Worm (Caenorhabditis elegans) whole organism, midembryonic: Measurements from ENCODE around the gene daf-6.

Experiments
- T22C8.4 ChIP-seq: fragments of 200-800 bp; sonication (Bioruptor generic); IDR thresholded peaks from 2 replicates; pipeline ENCODE4 v1.3.6; 2022; ENCODE audit warnings: missing genetic modification characterization, missing compliant biosample characterization
- cog-1 ChIP-seq: sonication (generic microtip); optimal IDR thresholded peaks from 2 replicates; lab custom pipeline; 2016; ENCODE audit warnings: missing genetic modification characterization, missing compliant biosample characterization
- flt-1 ChIP-seq: fragments of 200-800 bp; sonication (Bioruptor generic); IDR thresholded peaks from 2 replicates; pipeline ENCODE4 v1.3.6; 2022; ENCODE audit warnings: missing genetic modification characterization, missing compliant biosample characterization
- klf-2 ChIP-seq: fragments of 200-800 bp; sonication (Bioruptor generic); conservative IDR thresholded peaks from 2 replicates; pipeline ENCODE4 v1.3.6; 2022; ENCODE audit warnings: missing genetic modification reagents, missing genetic modification characterization, missing compliant biosample characterization
- med-1 ChIP-seq: sonication (generic microtip); optimal IDR thresholded peaks from 2 replicates; lab custom pipeline; 2017; ENCODE audit warnings: missing genetic modification characterization, mild to moderate bottlenecking, missing compliant biosample characterization, antibody characterized with exemption, missing genetic modification reagents; ENCODE audit not compliant: insufficient read depth
- ref-1 ChIP-seq: fragments of 200-800 bp; sonication (Bioruptor generic); conservative IDR thresholded peaks from 2 replicates; pipeline ENCODE4 v1.3.6; 2022; ENCODE audit warnings: missing genetic modification reagents, missing genetic modification characterization, missing compliant biosample characterization
- tab-1 ChIP-seq: fragments of 200-800 bp; sonication (Bioruptor generic); IDR thresholded peaks from 2 replicates; pipeline ENCODE4 v1.3.6; 2022; ENCODE audit warnings: missing genetic modification characterization, missing compliant biosample characterization
- ztf-23 ChIP-seq: fragments of 200-800 bp; sonication (Bioruptor generic); IDR thresholded peaks from 2 replicates; pipeline ENCODE4 v1.3.6; 2022; ENCODE audit warnings: missing genetic modification reagents, missing genetic modification characterization, missing compliant biosample characterization

DNA sequence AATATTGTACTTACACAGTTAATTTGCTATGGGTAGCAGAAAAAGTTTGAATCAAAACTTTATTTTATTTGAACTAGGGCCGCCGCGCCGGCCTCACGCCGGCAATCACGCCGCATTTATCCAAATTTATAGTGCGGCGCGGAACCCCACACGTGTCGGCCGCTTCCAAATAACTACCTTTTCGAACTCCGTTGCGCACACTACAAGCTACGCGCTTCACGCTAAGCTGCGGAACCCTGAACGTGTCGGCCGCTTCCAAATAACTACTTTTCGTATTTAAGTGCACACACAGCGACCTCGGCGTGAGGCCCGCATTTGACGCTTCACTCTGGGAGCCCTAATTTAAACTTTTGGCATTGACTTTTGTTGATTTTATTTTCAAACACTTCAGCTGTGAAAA lies 43.2 kb downstream of the daf-6 start:
- TF ChIP-seq flt-1 = no peak
- no peak for TF ChIP-seq ref-1 (GFP tag; lab: Robert Waterston, UW)
- TF ChIP-seq T22C8.4 (GFP tag; lab: Robert Waterston, UW) = no peak
- TF ChIP-seq klf-2 (GFP tag; lab: Robert Waterston, UW) = no peak
- no peak for TF ChIP-seq ztf-23 (GFP tag; lab: Robert Waterston, UW)
- TF ChIP-seq tab-1 (GFP tag; lab: Robert Waterston, UW) = no peak
- no peak for TF ChIP-seq cog-1
- no peak for TF ChIP-seq med-1 (GFP tag; lab: Kevin White, UChicago)
